Worm (Caenorhabditis elegans) whole organism, mixed stage, embryonic: ENCODE results near the gene fbxb-77.

Experiments used
- M03D4.4 ChIP-seq: sonication (generic microtip); optimal IDR thresholded peaks from 2 replicates; lab custom pipeline; 2017; ENCODE audit warnings: mild to moderate bottlenecking, missing genetic modification characterization, missing compliant biosample characterization
- bed-3 ChIP-seq: fragments of 200-800 bp; sonication (Bioruptor generic); optimal IDR thresholded peaks from 3 replicates; lab custom pipeline; 2018; ENCODE audit warnings: mild to moderate bottlenecking, missing genetic modification characterization, moderate library complexity, missing compliant biosample characterization
- blmp-1 ChIP-seq: fragments of 150-350 bp; optimal IDR thresholded peaks from 2 replicates; lab custom pipeline; 2014; ENCODE audit warnings: missing biosample characterization, missing genetic modification characterization
- ceh-39 ChIP-seq: fragments of 150-350 bp; optimal IDR thresholded peaks from 2 replicates; lab custom pipeline; 2014; ENCODE audit warnings: missing biosample characterization, missing genetic modification characterization
- ceh-43 ChIP-seq: fragments of 200-800 bp; sonication (Bioruptor generic); optimal IDR thresholded peaks from 2 replicates; lab custom pipeline; 2018; ENCODE audit warnings: mild to moderate bottlenecking, missing genetic modification characterization, moderate library complexity, missing compliant biosample characterization
- ceh-83 ChIP-seq: fragments of 200-800 bp; sonication (Bioruptor generic); optimal IDR thresholded peaks from 2 replicates; lab custom pipeline; 2018; ENCODE audit warnings: mild to moderate bottlenecking, missing genetic modification characterization, missing compliant biosample characterization
- ces-1 ChIP-seq: fragments of 150-350 bp; optimal IDR thresholded peaks from 2 replicates; lab custom pipeline; 2014; ENCODE audit warnings: missing biosample characterization, missing genetic modification reagents, missing genetic modification characterization
- cnd-1 ChIP-seq: fragments of 200-800 bp; sonication (Bioruptor generic); optimal IDR thresholded peaks from 2 replicates; lab custom pipeline; 2018; ENCODE audit warnings: mild to moderate bottlenecking, missing genetic modification characterization, missing compliant biosample characterization
- drap-1 ChIP-seq: fragments of 200-800 bp; sonication (Bioruptor generic); optimal IDR thresholded peaks from 3 replicates; lab custom pipeline; 2018; ENCODE audit warnings: mild to moderate bottlenecking, missing genetic modification characterization, missing compliant biosample characterization
- elt-1 ChIP-seq: sonication (generic microtip); optimal IDR thresholded peaks from 2 replicates; lab custom pipeline; 2017; ENCODE audit warnings: missing genetic modification characterization, mild to moderate bottlenecking, missing compliant biosample characterization, antibody characterized with exemption, moderate library complexity, borderline replicate concordance; ENCODE audit not compliant: insufficient read depth
- elt-3 ChIP-seq: fragments of 150-350 bp; optimal IDR thresholded peaks from 2 replicates; lab custom pipeline; 2014; ENCODE audit warnings: missing biosample characterization, missing genetic modification characterization
- flh-1 ChIP-seq: fragments of 200-800 bp; sonication (Bioruptor generic); optimal IDR thresholded peaks from 2 replicates; lab custom pipeline; 2018; ENCODE audit warnings: mild to moderate bottlenecking, missing genetic modification characterization, moderate library complexity, missing compliant biosample characterization
- ham-2 ChIP-seq: fragments of 200-800 bp; sonication (Bioruptor generic); optimal IDR thresholded peaks from 2 replicates; lab custom pipeline; 2018; ENCODE audit warnings: mild to moderate bottlenecking, missing genetic modification characterization, missing compliant biosample characterization
- hlh-1 ChIP-seq: fragments of 150-350 bp; optimal IDR thresholded peaks from 2 replicates; lab custom pipeline; 2014; ENCODE audit warnings: missing biosample characterization, missing genetic modification reagents, missing genetic modification characterization
- lin-13 ChIP-seq: fragments of 150-350 bp; optimal IDR thresholded peaks from 2 replicates; lab custom pipeline; 2014; ENCODE audit warnings: missing biosample characterization, missing genetic modification characterization
- lin-32 ChIP-seq: fragments of 200-800 bp; sonication (Bioruptor generic); optimal IDR thresholded peaks from 2 replicates; lab custom pipeline; 2018; ENCODE audit warnings: mild to moderate bottlenecking, missing genetic modification characterization, missing compliant biosample characterization
- lsy-2 ChIP-seq: fragments of 150-350 bp; optimal IDR thresholded peaks from 2 replicates; lab custom pipeline; 2014; ENCODE audit warnings: missing biosample characterization, missing genetic modification characterization
- mab-5 ChIP-seq: fragments of 150-350 bp; optimal IDR thresholded peaks from 2 replicates; lab custom pipeline; 2014; ENCODE audit warnings: missing biosample characterization, missing genetic modification characterization
- mep-1 ChIP-seq: fragments of 150-350 bp; optimal IDR thresholded peaks from 2 replicates; lab custom pipeline; 2017; ENCODE audit warnings: missing biosample characterization, missing genetic modification reagents, missing genetic modification characterization, inconsistent platforms
- mls-2 ChIP-seq: sonication (generic microtip); optimal IDR thresholded peaks from 2 replicates; lab custom pipeline; 2016; ENCODE audit warnings: mild to moderate bottlenecking, missing genetic modification characterization, moderate library complexity, missing compliant biosample characterization
- nhr-12 ChIP-seq: fragments of 150-350 bp; optimal IDR thresholded peaks from 2 replicates; lab custom pipeline; 2014; ENCODE audit warnings: missing biosample characterization, missing genetic modification characterization
- nhr-2 ChIP-seq: fragments of 150-350 bp; optimal IDR thresholded peaks from 2 replicates; lab custom pipeline; 2014; ENCODE audit warnings: missing biosample characterization, missing genetic modification characterization
- nhr-237 ChIP-seq: fragments of 150-350 bp; optimal IDR thresholded peaks from 2 replicates; lab custom pipeline; 2014; ENCODE audit warnings: missing biosample characterization, missing genetic modification characterization
- nhr-28 ChIP-seq: fragments of 150-350 bp; optimal IDR thresholded peaks from 2 replicates; lab custom pipeline; 2014; ENCODE audit warnings: missing biosample characterization, missing genetic modification characterization
- nhr-76 ChIP-seq: sonication (generic microtip); optimal IDR thresholded peaks from 2 replicates; lab custom pipeline; 2017; ENCODE audit warnings: missing biosample characterization, missing genetic modification characterization
- pha-4 ChIP-seq: fragments of 150-350 bp; optimal IDR thresholded peaks from 2 replicates; lab custom pipeline; 2018; ENCODE audit warnings: missing biosample characterization, missing genetic modification reagents, missing genetic modification characterization
- sem-2 ChIP-seq: fragments of 200-800 bp; sonication (Bioruptor generic); optimal IDR thresholded peaks from 2 replicates; lab custom pipeline; 2018; ENCODE audit warnings: mild to moderate bottlenecking, missing genetic modification characterization, missing compliant biosample characterization
- snpc-4 ChIP-seq: fragments of 150-350 bp; optimal IDR thresholded peaks from 2 replicates; lab custom pipeline; 2014; ENCODE audit warnings: missing biosample characterization, missing genetic modification characterization
- sptf-1 ChIP-seq: sonication (generic microtip); optimal IDR thresholded peaks from 2 replicates; lab custom pipeline; 2017; ENCODE audit warnings: mild to moderate bottlenecking, missing genetic modification characterization, moderate library complexity, missing compliant biosample characterization
- tbx-8 ChIP-seq: fragments of 200-800 bp; sonication (Bioruptor generic); optimal IDR thresholded peaks from 2 replicates; lab custom pipeline; 2018; ENCODE audit warnings: mild to moderate bottlenecking, missing genetic modification characterization, moderate library complexity, missing compliant biosample characterization
- unc-120 ChIP-seq: sonication (generic microtip); optimal IDR thresholded peaks from 2 replicates; lab custom pipeline; 2017; ENCODE audit warnings: missing genetic modification characterization, missing compliant biosample characterization; ENCODE audit not compliant: poor library complexity, severe bottlenecking
- unc-39 ChIP-seq: fragments of 150-350 bp; optimal IDR thresholded peaks from 2 replicates; lab custom pipeline; 2014; ENCODE audit warnings: missing biosample characterization, missing genetic modification characterization
- unc-62 ChIP-seq: fragments of 150-350 bp; optimal IDR thresholded peaks from 2 replicates; lab custom pipeline; 2014; ENCODE audit warnings: missing biosample characterization, missing genetic modification reagents, missing genetic modification characterization
- zip-8 ChIP-seq: fragments of 150-350 bp; optimal IDR thresholded peaks from 2 replicates; lab custom pipeline; 2014; ENCODE audit warnings: missing biosample characterization, missing genetic modification characterization
- ztf-11 ChIP-seq: fragments of 150-350 bp; optimal IDR thresholded peaks from 2 replicates; lab custom pipeline; 2014; ENCODE audit warnings: missing biosample characterization, missing genetic modification characterization

The fbxb-77 gene

ce11 chrIV:4749155-4749554 is 6.8 kb downstream of the fbxb-77 start:
- TF ChIP-seq ces-1 (GFP tag; lab: Kevin White, UChicago) (no peak), zip-8 (tag; lab: Kevin White, UChicago) (no peak), nhr-28 (tag; lab: Kevin White, UChicago) (no peak), nhr-2 (no peak), flh-1 (GFP tag; lab: Kevin White, UChicago) (no peak), lin-13 (no peak), blmp-1 (tag; lab: Kevin White, UChicago) (no peak), mls-2 (no peak), elt-3 (no peak), cnd-1 (tag; lab: Kevin White, UChicago) (no peak), unc-120 (tag; lab: Kevin White, UChicago) (no peak), bed-3 (GFP tag; lab: Kevin White, UChicago) (no peak)

- TF ChIP-seq lin-13: no peak
- TF ChIP-seq nhr-12 (tag; lab: Kevin White, UChicago): no peak
- peak; percentile 33 for TF ChIP-seq drap-1 (GFP tag; lab: Kevin White, UChicago)
- TF ChIP-seq mep-1 (tag; lab: Kevin White, UChicago): peak; percentile 55
- TF ChIP-seq pha-4: peak; percentile 22
- TF ChIP-seq lsy-2: peak; percentile 76
- no peak for TF ChIP-seq sem-2
- TF ChIP-seq sptf-1 (tag; lab: Kevin White, UChicago): peak; percentile 58
- no peak for TF ChIP-seq unc-39 (tag; lab: Kevin White, UChicago)
- TF ChIP-seq nhr-237 (tag; lab: Kevin White, UChicago): peak; percentile 6
- peak; percentile 22 for TF ChIP-seq ces-1 (GFP tag; lab: Kevin White, UChicago)
- TF ChIP-seq flh-1 (GFP tag; lab: Kevin White, UChicago): peak; percentile 4
- no peak for TF ChIP-seq hlh-1 (tag; lab: Kevin White, UChicago)
- TF ChIP-seq zip-8 (tag; lab: Kevin White, UChicago): peak; percentile 30
- TF ChIP-seq M03D4.4 (tag; lab: Kevin White, UChicago): peak; percentile 31
These were observed 7.4 kb downstream of the fbxb-77 start, which contains the start of gene cyc-2.1 for ce11 chrIV:4748408-4749105. Gene cyc-2.1 (minus strand): TSS chrIV:4749012.

ce11 chrIV:4747553-4747952 is 8.4 kb downstream of the fbxb-77 start, which contains the start of gene tctn-1:
Gene tctn-1 (minus strand): TSS chrIV:4747832.
- TF ChIP-seq hlh-1 (tag; lab: Kevin White, UChicago) (peak; percentile 30), nhr-76 (tag; lab: Kevin White, UChicago) (no peak)

ce11 chrIV:4745422-4745821 is 10.5 kb downstream of the fbxb-77 start, which contains the start of gene timm-17B.1:
Gene timm-17B.1 (minus strand): TSS chrIV:4745492.
- TF ChIP-seq drap-1 (GFP tag; lab: Kevin White, UChicago): no peak
- TF ChIP-seq mep-1 (tag; lab: Kevin White, UChicago): peak; percentile 68
- TF ChIP-seq ztf-11: no peak
- TF ChIP-seq nhr-76 (tag; lab: Kevin White, UChicago): no peak
- no peak for TF ChIP-seq unc-62 (GFP tag; lab: Kevin White, UChicago)
- no peak for TF ChIP-seq ham-2 (GFP tag; lab: Kevin White, UChicago)
- TF ChIP-seq lsy-2: peak; percentile 83
- TF ChIP-seq bed-3 (GFP tag; lab: Kevin White, UChicago): no peak
- no peak for TF ChIP-seq M03D4.4 (tag; lab: Kevin White, UChicago)
- no peak for TF ChIP-seq snpc-4 (tag; lab: Kevin White, UChicago)
- TF ChIP-seq ceh-43 (GFP tag; lab: Kevin White, UChicago): no peak
- no peak for TF ChIP-seq ceh-39 (tag; lab: Kevin White, UChicago)
- TF ChIP-seq lin-13: peak; percentile 68
- peak; percentile 33 for TF ChIP-seq nhr-237 (tag; lab: Kevin White, UChicago)
- no peak for TF ChIP-seq flh-1 (GFP tag; lab: Kevin White, UChicago)
- TF ChIP-seq nhr-2: no peak
- no peak for TF ChIP-seq cnd-1 (tag; lab: Kevin White, UChicago)
- no peak for TF ChIP-seq hlh-1 (tag; lab: Kevin White, UChicago)
- no peak for TF ChIP-seq elt-1 (tag; lab: Kevin White, UChicago)
- no peak for TF ChIP-seq nhr-28 (tag; lab: Kevin White, UChicago)
- TF ChIP-seq unc-39 (tag; lab: Kevin White, UChicago): no peak
- no peak for TF ChIP-seq sem-2
- no peak for TF ChIP-seq elt-3
- TF ChIP-seq ceh-83 (GFP tag; lab: Kevin White, UChicago): no peak
- peak; percentile 49 for TF ChIP-seq ces-1 (GFP tag; lab: Kevin White, UChicago)
- no peak for TF ChIP-seq lin-32 (GFP tag; lab: Kevin White, UChicago)
- peak; percentile 1 for TF ChIP-seq pha-4
- TF ChIP-seq unc-120 (tag; lab: Kevin White, UChicago): no peak
- no peak for TF ChIP-seq mab-5 (tag; lab: Kevin White, UChicago)
- TF ChIP-seq tbx-8 (GFP tag; lab: Kevin White, UChicago): no peak
- no peak for TF ChIP-seq zip-8 (tag; lab: Kevin White, UChicago)
- TF ChIP-seq nhr-12 (tag; lab: Kevin White, UChicago): no peak
- TF ChIP-seq mls-2: no peak
- no peak for TF ChIP-seq blmp-1 (tag; lab: Kevin White, UChicago)
